Worm (Caenorhabditis elegans) whole organism, L2 larva: ENCODE results near the gene Y54G2A.41.

Experiments used
- nhr-12 ChIP-seq: fragments of 150-350 bp; optimal IDR thresholded peaks from 2 replicates; lab custom pipeline; 2014; ENCODE audit warnings: missing biosample characterization, missing genetic modification characterization
- unc-62 ChIP-seq: fragments of 150-350 bp; optimal IDR thresholded peaks from 2 replicates; lab custom pipeline; 2014; ENCODE audit warnings: missing biosample characterization, missing genetic modification reagents, missing genetic modification characterization

DNA sequence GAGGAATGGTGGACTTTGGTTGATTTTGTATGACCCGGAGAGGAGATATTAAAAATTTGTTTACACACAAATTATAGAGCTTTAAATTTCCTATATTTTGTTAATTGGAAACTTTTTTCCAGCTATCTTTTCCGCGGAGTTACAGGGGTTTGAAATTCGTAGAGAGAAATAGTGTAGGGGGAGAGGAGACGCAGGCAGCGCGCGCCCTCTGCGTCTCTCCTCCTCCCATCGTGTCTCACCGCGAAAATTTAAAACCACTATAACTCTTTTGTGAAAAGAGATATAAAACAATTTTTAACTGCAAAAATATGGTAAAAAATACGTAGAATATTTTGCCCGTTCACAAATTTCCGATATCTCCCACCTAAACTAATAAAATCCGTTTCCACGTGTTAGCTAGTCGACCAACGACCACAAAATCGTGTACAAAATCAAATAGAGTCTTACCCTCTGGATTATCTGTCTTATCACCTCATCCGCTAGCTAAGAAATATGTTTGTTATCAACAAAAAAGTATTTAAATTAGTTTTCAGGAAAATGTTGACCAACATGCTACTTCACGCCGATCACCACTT is 9.1 kb upstream of the Y54G2A.41 start, which contains the start of gene nhr-277:
- TF ChIP-seq nhr-12 (tag; lab: Kevin White, UChicago), result no peak
- no peak for TF ChIP-seq unc-62 (GFP tag; lab: Kevin White, UChicago)
